Fruit fly (Drosophila melanogaster) whole organism, embryonic: Measurements from ENCODE around the gene CG10298.

ENCODE experiments used
- ATbp ChIP-seq: fragments of 200-800 bp; sonication (Bioruptor generic); optimal IDR thresholded peaks from 2 replicates; lab custom pipeline; 2017; ENCODE audit warnings: missing biosample characterization, mild to moderate bottlenecking, missing genetic modification characterization, missing genetic modification reagents
- Atf6 ChIP-seq: fragments of 200-800 bp; sonication (Bioruptor generic); IDR thresholded peaks from 2 replicates; pipeline ENCODE4 v1.3.6; 2022; ENCODE audit warnings: missing biosample characterization, missing genetic modification characterization
- BtbVII ChIP-seq: fragments of 200-800 bp; sonication (Bioruptor generic); optimal IDR thresholded peaks from 3 replicates; lab custom pipeline; 2017; ENCODE audit warnings: missing biosample characterization, mild to moderate bottlenecking, missing genetic modification characterization
- CG10147 ChIP-seq: fragments of 200-800 bp; sonication (Bioruptor generic); optimal IDR thresholded peaks from 2 replicates; lab custom pipeline; 2019; ENCODE audit warnings: missing biosample characterization, mild to moderate bottlenecking, missing genetic modification characterization, moderate library complexity
- CG1024 ChIP-seq: fragments of 200-800 bp; sonication (Bioruptor generic); IDR thresholded peaks from 2 replicates; pipeline ENCODE4 v1.3.6; 2022; ENCODE audit warnings: missing biosample characterization, missing genetic modification characterization
- CG10462 ChIP-seq: fragments of 200-800 bp; sonication (Bioruptor generic); optimal IDR thresholded peaks from 2 replicates; lab custom pipeline; 2016; ENCODE audit warnings: missing biosample characterization, missing genetic modification characterization
- CG10654 ChIP-seq: fragments of 200-800 bp; sonication (Bioruptor generic); optimal IDR thresholded peaks from 2 replicates; lab custom pipeline; 2016; ENCODE audit warnings: missing biosample characterization, missing genetic modification characterization
- CG11093 ChIP-seq: fragments of 200-800 bp; sonication (Bioruptor generic); IDR thresholded peaks from 3 replicates; pipeline ENCODE4 v1.3.6; 2022; ENCODE audit warnings: missing biosample characterization, missing genetic modification characterization
- CG11695 ChIP-seq: fragments of 200-800 bp; sonication (Bioruptor generic); IDR thresholded peaks from 3 replicates; pipeline ENCODE4 v1.3.6; 2022; ENCODE audit warnings: missing biosample characterization, missing genetic modification characterization
- CG13296 ChIP-seq: fragments of 200-800 bp; sonication (Bioruptor generic); optimal IDR thresholded peaks from 3 replicates; lab custom pipeline; 2018; ENCODE audit warnings: missing biosample characterization, mild to moderate bottlenecking, missing genetic modification characterization
- CG14014 ChIP-seq: fragments of 200-800 bp; sonication (Bioruptor generic); IDR thresholded peaks from 2 replicates; pipeline ENCODE4 v1.3.6; 2022; ENCODE audit warnings: missing biosample characterization, missing genetic modification characterization
- CG15479 ChIP-seq: fragments of 200-800 bp; sonication (Bioruptor generic); optimal IDR thresholded peaks from 3 replicates; lab custom pipeline; 2019; ENCODE audit warnings: missing biosample characterization, mild to moderate bottlenecking, missing genetic modification characterization, moderate library complexity
- CG15696 ChIP-seq: fragments of 200-800 bp; sonication (Bioruptor generic); optimal IDR thresholded peaks from 2 replicates; lab custom pipeline; 2019; ENCODE audit warnings: missing biosample characterization, mild to moderate bottlenecking, missing genetic modification characterization, moderate library complexity
- CG1602 ChIP-seq: fragments of 200-800 bp; sonication (Bioruptor generic); optimal IDR thresholded peaks from 3 replicates; lab custom pipeline; 2016; ENCODE audit warnings: missing biosample characterization, missing genetic modification characterization
- CG17829 ChIP-seq: fragments of 200-800 bp; optimal IDR thresholded peaks from 2 replicates; lab custom pipeline; 2019; ENCODE audit warnings: missing biosample characterization, mild to moderate bottlenecking, missing genetic modification characterization, moderate library complexity
- CG1792 ChIP-seq: fragments of 200-800 bp; sonication (Bioruptor generic); optimal IDR thresholded peaks from 2 replicates; lab custom pipeline; 2016; ENCODE audit warnings: missing biosample characterization, missing genetic modification characterization
- CG2875 ChIP-seq: fragments of 200-800 bp; sonication (Bioruptor generic); optimal IDR thresholded peaks from 2 replicates; lab custom pipeline; 2017; ENCODE audit warnings: missing biosample characterization, mild to moderate bottlenecking, missing genetic modification characterization, missing genetic modification reagents
- CG30431 ChIP-seq: fragments of 200-800 bp; sonication (Bioruptor generic); optimal IDR thresholded peaks from 2 replicates; lab custom pipeline; 2017; ENCODE audit warnings: missing biosample characterization, missing genetic modification characterization
- CG3065 ChIP-seq: fragments of 200-800 bp; sonication (Bioruptor generic); optimal IDR thresholded peaks from 2 replicates; lab custom pipeline; 2016; ENCODE audit warnings: missing biosample characterization, missing genetic modification characterization
- CG9437 ChIP-seq: fragments of 200-800 bp; sonication (Bioruptor generic); optimal IDR thresholded peaks from 2 replicates; lab custom pipeline; 2018; ENCODE audit warnings: missing biosample characterization, mild to moderate bottlenecking, missing genetic modification characterization
- Camta ChIP-seq: fragments of 200-800 bp; sonication (Bioruptor generic); optimal IDR thresholded peaks from 2 replicates; lab custom pipeline; 2016; ENCODE audit warnings: missing biosample characterization, missing genetic modification characterization
- Drgx ChIP-seq: fragments of 200-800 bp; sonication (Bioruptor generic); IDR thresholded peaks from 2 replicates; pipeline ENCODE4 v1.3.6; 2022; ENCODE audit warnings: missing biosample characterization, missing genetic modification characterization
- GATAe ChIP-seq: fragments of 200-800 bp; sonication (Bioruptor generic); conservative IDR thresholded peaks from 2 replicates; pipeline ENCODE4 v1.3.6; 2022; ENCODE audit warnings: missing biosample characterization, missing genetic modification characterization
- H2.0 ChIP-seq: fragments of 200-800 bp; sonication (Bioruptor generic); IDR thresholded peaks from 2 replicates; pipeline ENCODE4 v1.3.6; 2022; ENCODE audit warnings: missing biosample characterization, missing genetic modification characterization
- HLHmδ ChIP-seq: fragments of 200-800 bp; sonication (Bioruptor generic); optimal IDR thresholded peaks from 2 replicates; lab custom pipeline; 2018; ENCODE audit warnings: missing biosample characterization, mild to moderate bottlenecking, missing genetic modification characterization, moderate library complexity
- Hr39 ChIP-seq: fragments of >200 bp; optimal IDR thresholded peaks from 2 replicates; lab custom pipeline; 2017
- Mad ChIP-seq: fragments of 200-800 bp; sonication (Bioruptor generic); optimal IDR thresholded peaks from 2 replicates; lab custom pipeline; 2016; ENCODE audit warnings: missing biosample characterization, missing genetic modification characterization
- Meics ChIP-seq: fragments of 200-800 bp; sonication (Bioruptor generic); optimal IDR thresholded peaks from 2 replicates; lab custom pipeline; 2017; ENCODE audit warnings: missing biosample characterization, mild to moderate bottlenecking, missing genetic modification characterization
- Mrtf ChIP-seq: fragments of 200-800 bp; sonication (Bioruptor generic); IDR thresholded peaks from 3 replicates; pipeline ENCODE4 v1.3.6; 2022; ENCODE audit warnings: missing biosample characterization, missing genetic modification characterization
- NC2β ChIP-seq: fragments of 200-800 bp; sonication (Bioruptor generic); optimal IDR thresholded peaks from 2 replicates; lab custom pipeline; 2016; ENCODE audit warnings: missing biosample characterization, missing genetic modification characterization
- Sox102F ChIP-seq: fragments of 200-800 bp; sonication (Bioruptor generic); optimal IDR thresholded peaks from 2 replicates; lab custom pipeline; 2018; ENCODE audit warnings: missing biosample characterization, mild to moderate bottlenecking, missing genetic modification characterization, moderate library complexity
- ase ChIP-seq: fragments of 200-800 bp; sonication (Bioruptor generic); IDR thresholded peaks from 3 replicates; pipeline ENCODE4 v1.3.6; 2022; ENCODE audit warnings: missing biosample characterization, missing genetic modification characterization
- az2 ChIP-seq: fragments of 200-800 bp; sonication (Bioruptor generic); optimal IDR thresholded peaks from 3 replicates; lab custom pipeline; 2016; ENCODE audit warnings: missing biosample characterization, missing genetic modification characterization
- btn ChIP-seq: fragments of 200-800 bp; sonication (Bioruptor generic); optimal IDR thresholded peaks from 2 replicates; lab custom pipeline; 2016; ENCODE audit warnings: missing biosample characterization, missing genetic modification characterization
- cad ChIP-seq: fragments of >200 bp; optimal IDR thresholded peaks from 2 replicates; lab custom pipeline; 2017; ENCODE audit warnings: missing biosample characterization, missing genetic modification characterization
- disco-r ChIP-seq: fragments of 200-800 bp; sonication (Bioruptor generic); optimal IDR thresholded peaks from 2 replicates; lab custom pipeline; 2016; ENCODE audit warnings: missing biosample characterization, missing genetic modification characterization
- ftz-f1 ChIP-seq: fragments of 200-800 bp; sonication (Bioruptor generic); optimal IDR thresholded peaks from 2 replicates; lab custom pipeline; 2016; ENCODE audit warnings: missing biosample characterization, missing genetic modification characterization
- ind ChIP-seq: fragments of 200-800 bp; sonication (Bioruptor generic); optimal IDR thresholded peaks from 3 replicates; lab custom pipeline; 2016; ENCODE audit warnings: missing biosample characterization, missing genetic modification characterization
- jing ChIP-seq: fragments of 200-800 bp; sonication (Bioruptor generic); optimal IDR thresholded peaks from 2 replicates; lab custom pipeline; 2018; ENCODE audit warnings: missing biosample characterization, mild to moderate bottlenecking, missing genetic modification characterization
- kni ChIP-seq: fragments of 200-800 bp; sonication (Bioruptor generic); optimal IDR thresholded peaks from 3 replicates; lab custom pipeline; 2017; ENCODE audit warnings: mild to moderate bottlenecking, missing biosample characterization, missing genetic modification reagents, missing genetic modification characterization
- lbe ChIP-seq: fragments of 200-800 bp; sonication (Bioruptor generic); optimal IDR thresholded peaks from 2 replicates; lab custom pipeline; 2016; ENCODE audit warnings: missing biosample characterization, mild to moderate bottlenecking, missing genetic modification characterization
- lola ChIP-seq, 3 experiments: fragments of >200 bp in 2 of 3; fragments of 200-800 bp in 1 of 3; sonication (Bioruptor generic) in 1 of 3; optimal IDR thresholded peaks; 2 replicates each; lab custom pipeline; 2017 to 2019; ENCODE audit warnings: missing biosample characterization in 3 of 3, missing genetic modification characterization in 3 of 3, mild to moderate bottlenecking in 1 of 3, moderate library complexity in 1 of 3
- maf-S ChIP-seq: fragments of 200-800 bp; sonication (Bioruptor generic); optimal IDR thresholded peaks from 2 replicates; lab custom pipeline; 2016; ENCODE audit warnings: missing biosample characterization, missing genetic modification characterization
- rib ChIP-seq: fragments of 200-800 bp; sonication (Bioruptor generic); IDR thresholded peaks from 2 replicates; pipeline ENCODE4 v1.3.6; 2022; ENCODE audit warnings: missing biosample characterization, missing genetic modification characterization
- sens-2 ChIP-seq: fragments of 200-800 bp; sonication (Bioruptor generic); IDR thresholded peaks from 2 replicates; pipeline ENCODE4 v1.3.6; 2022; ENCODE audit warnings: missing biosample characterization, missing genetic modification characterization
- sr ChIP-seq: fragments of 200-800 bp; sonication (Bioruptor generic); IDR thresholded peaks from 3 replicates; pipeline ENCODE4 v1.3.6; 2022; ENCODE audit warnings: missing biosample characterization, missing genetic modification characterization
- tap ChIP-seq: fragments of 200-800 bp; optimal IDR thresholded peaks from 3 replicates; lab custom pipeline; 2019; ENCODE audit warnings: missing biosample characterization, mild to moderate bottlenecking, missing genetic modification characterization, moderate library complexity
- tgo ChIP-seq: fragments of 200-800 bp; sonication (Bioruptor generic); IDR thresholded peaks from 3 replicates; pipeline ENCODE4 v1.3.6; 2022; ENCODE audit warnings: missing biosample characterization, missing genetic modification characterization
- trh ChIP-seq: fragments of 200-800 bp; sonication (Bioruptor generic); optimal IDR thresholded peaks from 2 replicates; lab custom pipeline; 2016; ENCODE audit warnings: missing biosample characterization, missing genetic modification characterization
- wdn ChIP-seq: fragments of 200-800 bp; sonication (Bioruptor generic); IDR thresholded peaks from 2 replicates; pipeline ENCODE4 v1.3.6; 2022; ENCODE audit warnings: missing biosample characterization, missing genetic modification characterization
- yki ChIP-seq: fragments of >200 bp; optimal IDR thresholded peaks from 3 replicates; lab custom pipeline; 2018

Gene CG10298

dm6 chr3R:6353624-6354352 is 11.0 kb downstream of the CG10298 start (continued):
- peak; percentile 64 for TF ChIP-seq disco-r (GFP tag; lab: Kevin White, UChicago)
- peak; percentile 39 for TF ChIP-seq NC2β
- peak; percentile 72 for TF ChIP-seq sr (GFP tag; lab: Robert Waterston, UW)
- peak; percentile 58 for TF ChIP-seq CG10654
- peak; percentile 67 for TF ChIP-seq Mad (GFP tag; lab: Kevin White, UChicago)
- no peak for TF ChIP-seq rib (GFP tag; lab: Robert Waterston, UW)
- TF ChIP-seq ind, result peak; percentile 77
- peak; percentile 60 for TF ChIP-seq CG1792 (GFP tag; lab: Kevin White, UChicago)
- TF ChIP-seq CG2875, result peak; percentile 68
- TF ChIP-seq wdn (GFP tag; lab: Robert Waterston, UW), result no peak
- peak; percentile 29; the same call in 1 of the 2 replicates for TF ChIP-seq CG14014 (GFP tag; lab: Robert Waterston, UW)
- peak; percentile 20 for TF ChIP-seq CG15696 (tag; lab: Kevin White, UChicago)
- TF ChIP-seq CG9437, result peak; percentile 82
- TF ChIP-seq BtbVII (GFP tag; lab: Kevin White, UChicago), result peak; percentile 83
- TF ChIP-seq kni, result no peak
- TF ChIP-seq tap (tag; lab: Kevin White, UChicago), result no peak
- TF ChIP-seq HLHmδ (GFP tag; lab: Kevin White, UChicago), result no peak
- peak; percentile 81 for TF ChIP-seq CG17829 (tag; lab: Kevin White, UChicago)
- peak; percentile 24 for TF ChIP-seq CG3065 (GFP tag; lab: Kevin White, UChicago)
- no peak for TF ChIP-seq sens-2 (GFP tag; lab: Robert Waterston, UW)
- TF ChIP-seq Drgx (GFP tag; lab: Robert Waterston, UW), result peak; percentile 74
- TF ChIP-seq trh (GFP tag; lab: Kevin White, UChicago), result peak; percentile 31
- no peak for TF ChIP-seq yki
- peak; percentile 92 for TF ChIP-seq Sox102F
- no peak for TF ChIP-seq maf-S (GFP tag; lab: Kevin White, UChicago)
- TF ChIP-seq H2.0 (GFP tag; lab: Robert Waterston, UW), result peak; percentile 46; the same call in 1 of the 2 replicates
- TF ChIP-seq ftz-f1, result no peak
- TF ChIP-seq ase (GFP tag; lab: Robert Waterston, UW), result 0 out of 3 replicates have a peak, but pooled peaks have one; percentile 22
- TF ChIP-seq GATAe (GFP tag; lab: Robert Waterston, UW), result no peak
- TF ChIP-seq ATbp (GFP tag; lab: Kevin White, UChicago), result peak; percentile 72
- peak; percentile 72 for TF ChIP-seq tgo (GFP tag; lab: Robert Waterston, UW)
- TF ChIP-seq Hr39 (lab: Kevin White, UChicago), result no peak
- TF ChIP-seq btn (GFP tag; lab: Kevin White, UChicago), result peak; percentile 56
- no peak for TF ChIP-seq CG15479 (GFP tag; lab: Kevin White, UChicago)
- TF ChIP-seq CG11093 (GFP tag; lab: Robert Waterston, UW), result 0 out of 3 replicates have a peak, but pooled peaks have one; percentile 17
- peak in 1 of 3 experiments; percentile 81 for TF ChIP-seq lola (GFP tag; optimal IDR thresholded peaks at IDR 0.05; lab: Kevin White, UChicago)
- TF ChIP-seq cad, result no peak
- peak; percentile 19 for TF ChIP-seq lbe (GFP tag; lab: Kevin White, UChicago)
- peak; percentile 59; the same call in 1 of the 3 replicates for TF ChIP-seq Mrtf (GFP tag; lab: Robert Waterston, UW)
- TF ChIP-seq CG10147 (GFP tag; lab: Kevin White, UChicago), result no peak
- peak; percentile 81 for TF ChIP-seq az2
- peak; percentile 61 for TF ChIP-seq CG30431 (GFP tag; lab: Kevin White, UChicago)
- TF ChIP-seq Camta, result peak; percentile 49
- peak; percentile 80 for TF ChIP-seq CG11695 (GFP tag; lab: Robert Waterston, UW)
- peak; percentile 64 for TF ChIP-seq Atf6 (GFP tag; lab: Robert Waterston, UW)
- TF ChIP-seq CG1024 (GFP tag; lab: Robert Waterston, UW), result 0 out of 2 replicates have a peak, but pooled peaks have one; percentile 10
- peak; percentile 69 for TF ChIP-seq CG10462 (GFP tag; lab: Kevin White, UChicago)
- TF ChIP-seq jing, result peak; percentile 78
- peak; percentile 80 for TF ChIP-seq Meics
- TF ChIP-seq CG13296 (GFP tag; lab: Kevin White, UChicago), result no peak
- TF ChIP-seq CG1602 (GFP tag; lab: Kevin White, UChicago), result peak; percentile 72
